Fruit fly (Drosophila melanogaster): ENCODE measurements around the gene CG10713.

CG10713 gene

dm6 chr3L:13450177-13450793 is 15.3 kb upstream of the CG10713 start, which contains the start of the genes JMJD7 and CG10738 (continued):
- TF ChIP-seq so (GFP tag; IDR thresholded peaks at IDR 0.05): peak; percentile 58; the same call in 1 of the 3 replicates
- TF ChIP-seq jing (GFP tag; optimal IDR thresholded peaks at IDR 0.05): no peak
- TF ChIP-seq Mad (GFP tag; optimal IDR thresholded peaks at IDR 0.05): no peak
- no peak for TF ChIP-seq p53 (GFP tag; optimal IDR thresholded peaks at IDR 0.05)
- TF ChIP-seq lov (optimal IDR thresholded peaks at IDR 0.05): no peak
- peak; percentile 30; the same call in 1 of the 3 replicates for TF ChIP-seq lov (GFP tag; IDR thresholded peaks at IDR 0.05)
- no peak for TF ChIP-seq CG16863 (GFP tag; optimal IDR thresholded peaks at IDR 0.05)
- no peak for TF ChIP-seq vfl (GFP tag; optimal IDR thresholded peaks at IDR 0.05)
- TF ChIP-seq Dip3 (GFP tag; optimal IDR thresholded peaks at IDR 0.05): peak; percentile 51
- no peak for TF ChIP-seq Usf (GFP tag; optimal IDR thresholded peaks at IDR 0.05)
- no peak for TF ChIP-seq CG4404 (GFP tag; IDR thresholded peaks at IDR 0.05)
- TF ChIP-seq CG3726 (GFP tag; IDR thresholded peaks at IDR 0.05): no peak
- no peak for TF ChIP-seq maf-S (GFP tag; optimal IDR thresholded peaks at IDR 0.05)
- peak; percentile 70 for TF ChIP-seq fd96Cb (tag; optimal IDR thresholded peaks at IDR 0.05)
- TF ChIP-seq peb (GFP tag; IDR thresholded peaks at IDR 0.05): 0 out of 2 replicates have a peak, but pooled peaks have one; percentile 41
- TF ChIP-seq Elba2 (GFP tag; optimal IDR thresholded peaks at IDR 0.05): no peak
- peak; percentile 41 for TF ChIP-seq stc (GFP tag; IDR thresholded peaks at IDR 0.05)
- peak; percentile 23 for TF ChIP-seq HHEX (GFP tag; optimal IDR thresholded peaks at IDR 0.05)
- TF ChIP-seq CG12104 (GFP tag; optimal IDR thresholded peaks at IDR 0.05): peak; percentile 43
- TF ChIP-seq dmrt99B (tag; optimal IDR thresholded peaks at IDR 0.05): peak; percentile 18
- no peak for TF ChIP-seq CG11723 (GFP tag; optimal IDR thresholded peaks at IDR 0.05)
- TF ChIP-seq pum (GFP tag; optimal IDR thresholded peaks at IDR 0.05): no peak
- no peak for TF ChIP-seq CkIIα-i1 (GFP tag; IDR thresholded peaks at IDR 0.05)
- no peak for TF ChIP-seq CG42726 (GFP tag; IDR thresholded peaks at IDR 0.05; ENCODE audit: partially characterized antibody)
- peak; percentile 49 for TF ChIP-seq repo (GFP tag; optimal IDR thresholded peaks at IDR 0.05)
- TF ChIP-seq gcm (GFP tag; optimal IDR thresholded peaks at IDR 0.05): no peak
- no peak; the same call in 1 of the 2 replicates for TF ChIP-seq Dref (GFP tag; IDR thresholded peaks at IDR 0.05)
- peak; percentile 42 for TF ChIP-seq Six4 (GFP tag; optimal IDR thresholded peaks at IDR 0.05)
- peak; percentile 6 for TF ChIP-seq BtbVII (GFP tag; optimal IDR thresholded peaks at IDR 0.05)
- TF ChIP-seq Rfx (GFP tag; IDR thresholded peaks at IDR 0.05): peak; percentile 88
- peak; percentile 80 for TF ChIP-seq sug (tag; optimal IDR thresholded peaks at IDR 0.05)
- peak; percentile 63 for TF ChIP-seq Aef1 (GFP tag; IDR thresholded peaks at IDR 0.05)
- no peak for TF ChIP-seq tll (GFP tag; optimal IDR thresholded peaks at IDR 0.05)
- no peak for TF ChIP-seq CG13287 (GFP tag; IDR thresholded peaks at IDR 0.05; ENCODE audit: partially characterized antibody)
- peak; percentile 63 for TF ChIP-seq CG12071 (GFP tag; optimal IDR thresholded peaks at IDR 0.05)
- no peak for TF ChIP-seq luna (GFP tag; optimal IDR thresholded peaks at IDR 0.05)
- TF ChIP-seq CG17829 (tag; optimal IDR thresholded peaks at IDR 0.05): peak; percentile 40
- TF ChIP-seq YL-1 (GFP tag; optimal IDR thresholded peaks at IDR 0.05): no peak
- peak; percentile 59; the same call in 1 of the 2 replicates for TF ChIP-seq aop (GFP tag; IDR thresholded peaks at IDR 0.05)
- 0 out of 2 replicates have a peak, but pooled peaks have one; percentile 30 for TF ChIP-seq danr (GFP tag; IDR thresholded peaks at IDR 0.05)
- TF ChIP-seq CG2116 (GFP tag; optimal IDR thresholded peaks at IDR 0.05): peak; percentile 23
- TF ChIP-seq Hsf (GFP tag; optimal IDR thresholded peaks at IDR 0.05): peak; percentile 27
- no peak for TF ChIP-seq tio (GFP tag; optimal IDR thresholded peaks at IDR 0.05)
- TF ChIP-seq usp (GFP tag; optimal IDR thresholded peaks at IDR 0.05): no peak
- TF ChIP-seq Stat92E (GFP tag; optimal IDR thresholded peaks at IDR 0.05): no peak
- no peak for TF ChIP-seq crol (GFP tag; IDR thresholded peaks at IDR 0.05)
- TF ChIP-seq CG7963 (GFP tag; IDR thresholded peaks at IDR 0.05; ENCODE audit: partially characterized antibody): no peak
- 0 out of 3 replicates have a peak, but pooled peaks have one; percentile 35 for TF ChIP-seq Opbp (GFP tag; IDR thresholded peaks at IDR 0.05; ENCODE audit: partially characterized antibody)
- TF ChIP-seq CG3847 (GFP tag; IDR thresholded peaks at IDR 0.05): peak; percentile 55
- TF ChIP-seq fru (optimal IDR thresholded peaks at IDR 0.05): no peak
- no peak for TF ChIP-seq Myb (GFP tag; optimal IDR thresholded peaks at IDR 0.05)
